Comparison of ENCODE assay signal across 1 fruit fly cellular context in genomic region chr3L:5359208-5360003, dm6.
A peak's percentile ranks its signal among the peaks of the same experiment; 100 is the strongest.
TF ChIP-seq lines count a peak whose summit lies in the region.

TSS of gene Klp64D (minus strand) at chr3L:5359392.

TF ChIP-seq in whole organism, embryonic, 481 proteins besides CTCF, POLR2A, EP300 and RAD21 (continued from another document and continues in another):
- TF ChIP-seq slou (GFP tag; optimal IDR thresholded peaks at IDR 0.05; lab: Kevin White, UChicago) (no peak), al (GFP tag; IDR thresholded peaks at IDR 0.05; lab: Robert Waterston, UW) (no peak), CG2712 (tag; optimal IDR thresholded peaks at IDR 0.05; lab: Kevin White, UChicago) (peak; percentile 55), slbo (GFP tag; IDR thresholded peaks at IDR 0.05; lab: Robert Waterston, UW) (peak; percentile 11; the same call in 1 of the 2 replicates), CG32772 (GFP tag; IDR thresholded peaks at IDR 0.05; lab: Robert Waterston, UW) (peak; percentile 44; the same call in 1 of the 2 replicates), CG34422 (GFP tag; IDR thresholded peaks at IDR 0.05; lab: Robert Waterston, UW) (no peak), sd (tag; optimal IDR thresholded peaks at IDR 0.05; lab: Kevin White, UChicago) (no peak), CG14860 (GFP tag; IDR thresholded peaks at IDR 0.05; lab: Robert Waterston, UW; ENCODE audit: partially characterized antibody) (no peak), CG18619 (GFP tag; optimal IDR thresholded peaks at IDR 0.05; lab: Kevin White, UChicago) (no peak), fu2 (GFP tag; optimal IDR thresholded peaks at IDR 0.05; lab: Kevin White, UChicago) (no peak), CG10959 (GFP tag; IDR thresholded peaks at IDR 0.05; lab: Robert Waterston, UW) (no peak), pho (GFP tag; optimal IDR thresholded peaks at IDR 0.05; lab: Kevin White, UChicago) (no peak), CG1792 (GFP tag; optimal IDR thresholded peaks at IDR 0.05; lab: Kevin White, UChicago) (no peak), CG4617 (GFP tag; optimal IDR thresholded peaks at IDR 0.05; lab: Kevin White, UChicago; ENCODE audit: borderline replicate concordance) (peak; percentile 43), Scr (GFP tag; IDR thresholded peaks at IDR 0.05; lab: Robert Waterston, UW; ENCODE audit: partially characterized antibody) (peak; percentile 45), HLHmδ (GFP tag; optimal IDR thresholded peaks at IDR 0.05; lab: Kevin White, UChicago) (no peak), zfh1 (GFP tag; IDR thresholded peaks at IDR 0.05; lab: Robert Waterston, UW) (no peak), ap (GFP tag; IDR thresholded peaks at IDR 0.05; lab: Robert Waterston, UW) (no peak), D19B (GFP tag; optimal IDR thresholded peaks at IDR 0.05; lab: Kevin White, UChicago) (no peak), vnd (GFP tag; IDR thresholded peaks at IDR 0.05; lab: Robert Waterston, UW; ENCODE audit: partially characterized antibody) (no peak), Dfd (GFP tag; optimal IDR thresholded peaks at IDR 0.05; lab: Kevin White, UChicago) (no peak), CG17829 (tag; optimal IDR thresholded peaks at IDR 0.05; lab: Kevin White, UChicago) (peak; percentile 45), CG7357 (GFP tag; IDR thresholded peaks at IDR 0.05; lab: Robert Waterston, UW) (no peak), Vsx1 (GFP tag; optimal IDR thresholded peaks at IDR 0.05; lab: Kevin White, UChicago) (no peak), unpg (GFP tag; optimal IDR thresholded peaks at IDR 0.05; lab: Kevin White, UChicago) (peak; percentile 51), Trl (optimal IDR thresholded peaks at IDR 0.05; lab: Kevin White, UChicago) (no peak), Trl (GFP tag; optimal IDR thresholded peaks at IDR 0.05; lab: Kevin White, UChicago) (no peak), CG7963 (GFP tag; IDR thresholded peaks at IDR 0.05; lab: Robert Waterston, UW; ENCODE audit: partially characterized antibody) (no peak), CG18476 (GFP tag; optimal IDR thresholded peaks at IDR 0.05; lab: Kevin White, UChicago) (no peak), mirr (GFP tag; optimal IDR thresholded peaks at IDR 0.05; lab: Kevin White, UChicago) (no peak), crp (GFP tag; optimal IDR thresholded peaks at IDR 0.05; lab: Kevin White, UChicago) (peak in 1 of 2 experiments; percentile 54), Doc3 (GFP tag; IDR thresholded peaks at IDR 0.05; lab: Robert Waterston, UW; ENCODE audit: partially characterized antibody) (0 out of 3 replicates have a peak, but pooled peaks have one; percentile 30), dimm (GFP tag; IDR thresholded peaks at IDR 0.05; lab: Robert Waterston, UW) (no peak), CG8089 (GFP tag; optimal IDR thresholded peaks at IDR 0.05; lab: Kevin White, UChicago) (no peak), Tbp (GFP tag; optimal IDR thresholded peaks at IDR 0.05; lab: Kevin White, UChicago) (no peak), NC2β (GFP tag; optimal IDR thresholded peaks at IDR 0.05; lab: Kevin White, UChicago) (no peak), insv (GFP tag; optimal IDR thresholded peaks at IDR 0.05; lab: Kevin White, UChicago) (peak in 1 of 2 experiments; percentile 82), CG9876 (GFP tag; optimal IDR thresholded peaks at IDR 0.05; lab: Kevin White, UChicago) (no peak), gcm (GFP tag; optimal IDR thresholded peaks at IDR 0.05; lab: Kevin White, UChicago) (no peak), MESR4 (GFP tag; optimal IDR thresholded peaks at IDR 0.05; lab: Kevin White, UChicago) (peak; percentile 93), Chrac-16 (GFP tag; optimal IDR thresholded peaks at IDR 0.05; lab: Kevin White, UChicago) (peak; percentile 0), H2.0 (GFP tag; IDR thresholded peaks at IDR 0.05; lab: Robert Waterston, UW) (no peak), row (GFP tag; IDR thresholded peaks at IDR 0.05; lab: Robert Waterston, UW) (peak; percentile 64), Med (GFP tag; lab: Kevin White, UChicago) (peak; percentile 70), lab (GFP tag; optimal IDR thresholded peaks at IDR 0.05; lab: Kevin White, UChicago) (peak; percentile 39), HLH4C (GFP tag; IDR thresholded peaks at IDR 0.05; lab: Robert Waterston, UW; ENCODE audit: partially characterized antibody) (no peak), CG4328 (GFP tag; optimal IDR thresholded peaks at IDR 0.05; lab: Kevin White, UChicago) (no peak), mld (GFP tag; IDR thresholded peaks at IDR 0.05; lab: Robert Waterston, UW; ENCODE audit: partially characterized antibody) (no peak), shn (GFP tag; optimal IDR thresholded peaks at IDR 0.05; lab: Kevin White, UChicago) (no peak), bsh (GFP tag; optimal IDR thresholded peaks at IDR 0.05; lab: Kevin White, UChicago) (peak in 1 of 2 experiments; percentile 7), pum (GFP tag; optimal IDR thresholded peaks at IDR 0.05; lab: Kevin White, UChicago) (no peak), CG1647 (GFP tag; optimal IDR thresholded peaks at IDR 0.05; lab: Kevin White, UChicago) (no peak), Usf (GFP tag; optimal IDR thresholded peaks at IDR 0.05; lab: Kevin White, UChicago) (no peak), CG31441 (GFP tag; IDR thresholded peaks at IDR 0.05; lab: Robert Waterston, UW) (no peak), Opbp (GFP tag; IDR thresholded peaks at IDR 0.05; lab: Robert Waterston, UW; ENCODE audit: partially characterized antibody) (no peak), CG17568 (GFP tag; optimal IDR thresholded peaks at IDR 0.05; lab: Kevin White, UChicago) (no peak), CG8478 (optimal IDR thresholded peaks at IDR 0.05; lab: Kevin White, UChicago) (no peak), btn (GFP tag; optimal IDR thresholded peaks at IDR 0.05; lab: Kevin White, UChicago) (no peak), CG6272 (GFP tag; IDR thresholded peaks at IDR 0.05; lab: Robert Waterston, UW) (no peak), Myb (GFP tag; optimal IDR thresholded peaks at IDR 0.05; lab: Kevin White, UChicago) (peak; percentile 2), CG16815 (GFP tag; optimal IDR thresholded peaks at IDR 0.05; lab: Kevin White, UChicago) (no peak), ato (GFP tag; IDR thresholded peaks at IDR 0.05; lab: Robert Waterston, UW; ENCODE audit: partially characterized antibody) (no peak), CG5180 (GFP tag; optimal IDR thresholded peaks at IDR 0.05; lab: Kevin White, UChicago) (no peak), kay (GFP tag; optimal IDR thresholded peaks at IDR 0.05; lab: Kevin White, UChicago) (no peak), CG11723 (GFP tag; optimal IDR thresholded peaks at IDR 0.05; lab: Kevin White, UChicago) (no peak), B-H1 (GFP tag; IDR thresholded peaks at IDR 0.05; lab: Robert Waterston, UW) (no peak), run (tag; optimal IDR thresholded peaks at IDR 0.05; lab: Kevin White, UChicago) (no peak), CG15514 (GFP tag; optimal IDR thresholded peaks at IDR 0.05; lab: Kevin White, UChicago) (peak; percentile 51), dmrt99B (tag; optimal IDR thresholded peaks at IDR 0.05; lab: Kevin White, UChicago) (peak; percentile 20), CG4424 (GFP tag; optimal IDR thresholded peaks at IDR 0.05; lab: Kevin White, UChicago) (no peak), dysf (GFP tag; IDR thresholded peaks at IDR 0.05; lab: Robert Waterston, UW) (0 out of 3 replicates have a peak, but pooled peaks have one; percentile 32), CG1529 (GFP tag; optimal IDR thresholded peaks at IDR 0.05; lab: Kevin White, UChicago) (no peak), CG10654 (GFP tag; optimal IDR thresholded peaks at IDR 0.05; lab: Kevin White, UChicago) (no peak), z (GFP tag; IDR thresholded peaks at IDR 0.05; lab: Robert Waterston, UW) (no peak), dati (GFP tag; IDR thresholded peaks at IDR 0.05; lab: Robert Waterston, UW) (no peak), CG9797 (GFP tag; optimal IDR thresholded peaks at IDR 0.05; lab: Kevin White, UChicago) (no peak), CG18262 (tag; optimal IDR thresholded peaks at IDR 0.05; lab: Kevin White, UChicago) (peak; percentile 42), sima (GFP tag; optimal IDR thresholded peaks at IDR 0.05; lab: Kevin White, UChicago) (no peak), Ptx1 (GFP tag; IDR thresholded peaks at IDR 0.05; lab: Robert Waterston, UW) (0 out of 2 replicates have a peak, but pooled peaks have one; percentile 17), Eip74EF (GFP tag; optimal IDR thresholded peaks at IDR 0.05; lab: Kevin White, UChicago) (no peak), aop (GFP tag; IDR thresholded peaks at IDR 0.05; lab: Robert Waterston, UW) (no peak), slp2 (GFP tag; optimal IDR thresholded peaks at IDR 0.05; lab: Kevin White, UChicago) (no peak), D (optimal IDR thresholded peaks at IDR 0.05; lab: Kevin White, UChicago) (no peak), D (GFP tag; optimal IDR thresholded peaks at IDR 0.05; lab: Kevin White, UChicago) (no peak), CG11456 (GFP tag; IDR thresholded peaks at IDR 0.05; lab: Robert Waterston, UW) (no peak), CG3726 (GFP tag; IDR thresholded peaks at IDR 0.05; lab: Robert Waterston, UW) (no peak), Hmr (GFP tag; optimal IDR thresholded peaks at IDR 0.05; lab: Kevin White, UChicago) (peak; percentile 3), CG7839 (tag; optimal IDR thresholded peaks at IDR 0.05; lab: Kevin White, UChicago) (peak; percentile 40), CG42726 (GFP tag; IDR thresholded peaks at IDR 0.05; lab: Robert Waterston, UW; ENCODE audit: partially characterized antibody) (no peak), tio (GFP tag; optimal IDR thresholded peaks at IDR 0.05; lab: Kevin White, UChicago) (no peak), CG30403 (GFP tag; optimal IDR thresholded peaks at IDR 0.05; lab: Kevin White, UChicago) (no peak), CG16779 (GFP tag; IDR thresholded peaks at IDR 0.05; lab: Robert Waterston, UW) (no peak), CoRest (tag; optimal IDR thresholded peaks at IDR 0.05; lab: Kevin White, UChicago) (peak; percentile 44), CG10209 (GFP tag; optimal IDR thresholded peaks at IDR 0.05; lab: Kevin White, UChicago) (no peak), ash1 (GFP tag; optimal IDR thresholded peaks at IDR 0.05; lab: Kevin White, UChicago) (no peak), Atf-2 (GFP tag; optimal IDR thresholded peaks at IDR 0.05; lab: Kevin White, UChicago) (no peak), cwo (GFP tag; optimal IDR thresholded peaks at IDR 0.05; lab: Kevin White, UChicago) (no peak), NFAT (GFP tag; IDR thresholded peaks at IDR 0.05; lab: Robert Waterston, UW) (no peak), CG9609 (GFP tag; optimal IDR thresholded peaks at IDR 0.05; lab: Kevin White, UChicago) (no peak), HmgD (GFP tag; optimal IDR thresholded peaks at IDR 0.05; lab: Kevin White, UChicago) (no peak), Adf1 (GFP tag; IDR thresholded peaks at IDR 0.05; lab: Robert Waterston, UW) (no peak), CG7556 (GFP tag; optimal IDR thresholded peaks at IDR 0.05; lab: Kevin White, UChicago) (no peak), CG10366 (GFP tag; IDR thresholded peaks at IDR 0.05; lab: Robert Waterston, UW) (no peak), D19A (tag; optimal IDR thresholded peaks at IDR 0.05; lab: Kevin White, UChicago) (peak; percentile 15), ERR (GFP tag; optimal IDR thresholded peaks at IDR 0.05; lab: Kevin White, UChicago) (no peak), CG30431 (GFP tag; optimal IDR thresholded peaks at IDR 0.05; lab: Kevin White, UChicago) (no peak), zf30C (GFP tag; optimal IDR thresholded peaks at IDR 0.05; lab: Kevin White, UChicago) (no peak), eyg (GFP tag; optimal IDR thresholded peaks at IDR 0.05; lab: Kevin White, UChicago) (no peak), Spps (tag; optimal IDR thresholded peaks at IDR 0.05; lab: Kevin White, UChicago) (no peak), CG12659 (GFP tag; optimal IDR thresholded peaks at IDR 0.05; lab: Kevin White, UChicago) (peak; percentile 36), odd (GFP tag; optimal IDR thresholded peaks at IDR 0.05; lab: Kevin White, UChicago) (no peak), Elba2 (GFP tag; optimal IDR thresholded peaks at IDR 0.05; lab: Kevin White, UChicago) (no peak), CG10543 (GFP tag; optimal IDR thresholded peaks at IDR 0.05; lab: Kevin White, UChicago) (peak; percentile 60), CG14441 (GFP tag; IDR thresholded peaks at IDR 0.05; lab: Robert Waterston, UW) (0 out of 2 replicates have a peak, but pooled peaks have one; percentile 29), peb (GFP tag; IDR thresholded peaks at IDR 0.05; lab: Robert Waterston, UW) (no peak), CG4854 (GFP tag; optimal IDR thresholded peaks at IDR 0.05; lab: Kevin White, UChicago) (no peak), Dip3 (GFP tag; optimal IDR thresholded peaks at IDR 0.05; lab: Kevin White, UChicago) (no peak), CG9932 (GFP tag; IDR thresholded peaks at IDR 0.05; lab: Robert Waterston, UW) (peak; percentile 65), usp (GFP tag; optimal IDR thresholded peaks at IDR 0.05; lab: Kevin White, UChicago) (no peak), grau (tag; optimal IDR thresholded peaks at IDR 0.05; lab: Kevin White, UChicago) (peak; percentile 43), nau (GFP tag; optimal IDR thresholded peaks at IDR 0.05; lab: Kevin White, UChicago) (no peak), CG10431 (GFP tag; optimal IDR thresholded peaks at IDR 0.05; lab: Kevin White, UChicago) (peak; percentile 2), CG12155 (GFP tag; optimal IDR thresholded peaks at IDR 0.05; lab: Kevin White, UChicago) (peak; percentile 11), CG2875 (GFP tag; optimal IDR thresholded peaks at IDR 0.05; lab: Kevin White, UChicago) (no peak), CG2120 (GFP tag; optimal IDR thresholded peaks at IDR 0.05; lab: Kevin White, UChicago) (peak; percentile 6), CG3065 (GFP tag; optimal IDR thresholded peaks at IDR 0.05; lab: Kevin White, UChicago) (no peak), ro (GFP tag; IDR thresholded peaks at IDR 0.05; lab: Robert Waterston, UW) (no peak), Jarid2 (GFP tag; optimal IDR thresholded peaks at IDR 0.05; lab: Kevin White, UChicago) (no peak), sim (GFP tag; IDR thresholded peaks at IDR 0.05; lab: Robert Waterston, UW) (no peak), br (optimal IDR thresholded peaks at IDR 0.05; lab: Kevin White, UChicago) (no peak), CG2202 (tag; optimal IDR thresholded peaks at IDR 0.05; lab: Kevin White, UChicago) (no peak), CG17385 (GFP tag; optimal IDR thresholded peaks at IDR 0.05; lab: Kevin White, UChicago) (no peak), Taf1 (GFP tag; IDR thresholded peaks at IDR 0.05; lab: Robert Waterston, UW) (0 out of 2 replicates have a peak, but pooled peaks have one; percentile 38), CG13296 (GFP tag; optimal IDR thresholded peaks at IDR 0.05; lab: Kevin White, UChicago) (no peak), sr (GFP tag; IDR thresholded peaks at IDR 0.05; lab: Robert Waterston, UW) (no peak), Bteb2 (GFP tag; optimal IDR thresholded peaks at IDR 0.05; lab: Kevin White, UChicago) (no peak)
